Worm (Caenorhabditis elegans) whole organism, midembryonic: ENCODE results near the gene nhr-272.

Source experiments
- T22C8.4 ChIP-seq: fragments of 200-800 bp; sonication (Bioruptor generic); IDR thresholded peaks from 2 replicates; pipeline ENCODE4 v1.3.6; 2022; ENCODE audit warnings: missing genetic modification characterization, missing compliant biosample characterization
- cog-1 ChIP-seq: sonication (generic microtip); optimal IDR thresholded peaks from 2 replicates; lab custom pipeline; 2016; ENCODE audit warnings: missing genetic modification characterization, missing compliant biosample characterization
- flt-1 ChIP-seq: fragments of 200-800 bp; sonication (Bioruptor generic); IDR thresholded peaks from 2 replicates; pipeline ENCODE4 v1.3.6; 2022; ENCODE audit warnings: missing genetic modification characterization, missing compliant biosample characterization
- klf-2 ChIP-seq: fragments of 200-800 bp; sonication (Bioruptor generic); conservative IDR thresholded peaks from 2 replicates; pipeline ENCODE4 v1.3.6; 2022; ENCODE audit warnings: missing genetic modification reagents, missing genetic modification characterization, missing compliant biosample characterization
- med-1 ChIP-seq: sonication (generic microtip); optimal IDR thresholded peaks from 2 replicates; lab custom pipeline; 2017; ENCODE audit warnings: missing genetic modification characterization, mild to moderate bottlenecking, missing compliant biosample characterization, antibody characterized with exemption, missing genetic modification reagents; ENCODE audit not compliant: insufficient read depth
- ref-1 ChIP-seq: fragments of 200-800 bp; sonication (Bioruptor generic); conservative IDR thresholded peaks from 2 replicates; pipeline ENCODE4 v1.3.6; 2022; ENCODE audit warnings: missing genetic modification reagents, missing genetic modification characterization, missing compliant biosample characterization
- tab-1 ChIP-seq: fragments of 200-800 bp; sonication (Bioruptor generic); IDR thresholded peaks from 2 replicates; pipeline ENCODE4 v1.3.6; 2022; ENCODE audit warnings: missing genetic modification characterization, missing compliant biosample characterization
- ztf-23 ChIP-seq: fragments of 200-800 bp; sonication (Bioruptor generic); IDR thresholded peaks from 2 replicates; pipeline ENCODE4 v1.3.6; 2022; ENCODE audit warnings: missing genetic modification reagents, missing genetic modification characterization, missing compliant biosample characterization
- ztf-29 ChIP-seq: fragments of 200-800 bp; sonication (Bioruptor generic); IDR thresholded peaks from 2 replicates; pipeline ENCODE4 v1.3.6; 2022; ENCODE audit warnings: missing genetic modification reagents, missing genetic modification characterization, missing compliant biosample characterization

Gene nhr-272

DNA sequence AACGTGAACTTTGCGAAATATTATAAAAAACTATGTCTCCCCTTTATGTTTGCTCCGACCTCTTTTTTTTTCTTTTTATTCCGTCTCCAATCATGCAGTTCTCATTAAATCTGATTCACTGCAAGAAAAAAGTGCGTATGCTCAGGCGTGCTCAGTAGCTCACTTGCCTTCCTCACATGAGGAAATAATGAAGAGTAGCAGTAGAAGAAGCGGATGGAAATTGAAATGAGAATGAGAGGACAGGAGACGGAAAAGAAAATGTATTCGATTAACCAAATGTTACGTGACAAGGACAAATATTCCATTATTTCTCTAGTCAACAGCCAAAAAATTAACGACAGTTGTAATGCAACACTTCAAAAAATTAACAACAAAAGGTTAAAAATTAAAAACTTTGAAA, 8.4 kb upstream of the nhr-272 start:
- no peak for TF ChIP-seq T22C8.4 (GFP tag; lab: Robert Waterston, UW)
- no peak for TF ChIP-seq ztf-23 (GFP tag; lab: Robert Waterston, UW)
- TF ChIP-seq med-1 (GFP tag; lab: Kevin White, UChicago), result no peak
- TF ChIP-seq klf-2 (GFP tag; lab: Robert Waterston, UW), result no peak
- no peak for TF ChIP-seq cog-1
- no peak for TF ChIP-seq ref-1 (GFP tag; lab: Robert Waterston, UW)

DNA sequence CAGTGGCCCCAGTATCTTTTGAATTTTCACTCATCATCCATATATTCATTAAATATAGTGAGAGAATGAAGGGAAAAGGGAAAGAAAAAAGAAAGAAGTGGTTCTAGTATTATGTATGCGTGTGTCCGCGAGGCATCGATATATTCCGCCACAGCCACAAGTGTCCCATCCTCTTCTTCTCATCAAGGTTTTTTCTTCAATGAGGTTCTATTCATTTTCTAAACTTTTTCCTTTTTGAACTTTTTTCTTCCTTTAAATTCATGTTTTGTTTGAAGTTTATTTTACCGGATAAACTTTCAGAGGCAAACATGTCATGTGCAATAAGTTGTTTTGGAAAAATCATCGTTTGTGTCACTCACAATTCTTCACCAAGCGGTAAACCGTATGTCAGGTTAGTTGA, 7.7 kb upstream of the nhr-272 start, which contains the start of gene rgs-2:
TSS of gene rgs-2 (plus strand) at position 301 of the 400 bp plus-strand sequence.
- TF ChIP-seq med-1 (GFP tag; lab: Kevin White, UChicago), result no peak
- TF ChIP-seq cog-1, result no peak
- no peak for TF ChIP-seq tab-1 (GFP tag; lab: Robert Waterston, UW)
- no peak for TF ChIP-seq ztf-29
- TF ChIP-seq klf-2 (GFP tag; lab: Robert Waterston, UW), result no peak
- no peak for TF ChIP-seq flt-1 (GFP tag; lab: Robert Waterston, UW)
- TF ChIP-seq ztf-23 (GFP tag; lab: Robert Waterston, UW), result no peak
- TF ChIP-seq ref-1 (GFP tag; lab: Robert Waterston, UW), result no peak
- no peak for TF ChIP-seq T22C8.4 (GFP tag; lab: Robert Waterston, UW)

DNA sequence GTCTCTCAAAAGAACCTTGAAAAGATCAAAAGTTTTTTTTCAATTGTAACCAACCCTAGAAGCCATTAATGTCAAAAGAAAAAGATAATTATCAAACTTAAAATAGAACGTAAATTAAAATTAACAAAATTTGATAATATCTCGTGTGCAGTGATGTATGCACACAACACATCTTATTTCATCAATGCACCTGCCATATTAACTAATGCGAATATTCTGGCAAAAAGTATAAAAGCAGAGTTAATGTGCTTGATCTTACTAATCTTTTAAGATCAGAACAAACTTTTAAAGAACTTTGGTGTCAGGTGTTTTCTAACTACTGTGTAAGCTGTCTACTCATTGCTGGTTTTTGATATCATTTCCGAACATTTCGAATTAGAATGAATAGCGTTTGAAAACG, 1.9 kb downstream of the nhr-272 start:
- TF ChIP-seq ref-1 (GFP tag; lab: Robert Waterston, UW) (no peak), flt-1 (GFP tag; lab: Robert Waterston, UW) (no peak), ztf-29 (no peak), T22C8.4 (GFP tag; lab: Robert Waterston, UW) (no peak), tab-1 (GFP tag; lab: Robert Waterston, UW) (no peak), klf-2 (GFP tag; lab: Robert Waterston, UW) (no peak), med-1 (GFP tag; lab: Kevin White, UChicago) (no peak)

DNA sequence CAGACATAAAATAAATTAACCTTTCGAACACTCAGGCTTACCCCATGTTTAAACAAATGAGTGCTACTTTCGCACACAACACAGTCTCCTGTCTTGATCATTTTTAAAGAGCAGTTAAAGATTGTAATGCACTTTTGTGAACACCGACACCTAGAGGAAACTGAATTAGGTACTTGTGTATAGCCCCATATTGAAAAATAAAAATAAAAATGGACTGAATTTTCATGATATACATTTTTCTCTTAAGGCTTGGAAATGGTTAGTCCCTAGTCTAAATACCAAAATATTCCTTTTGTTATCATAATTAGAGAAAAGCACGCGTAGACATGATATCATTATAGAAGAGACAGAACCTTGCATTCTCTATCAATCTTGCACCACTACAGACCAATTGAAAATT, 2.7 kb downstream of the nhr-272 start, which contains the start of gene nhr-214:
TSS of gene nhr-214 (minus strand) at position 101 of the 400 bp plus-strand sequence.
- TF ChIP-seq tab-1 (GFP tag; lab: Robert Waterston, UW) (no peak), flt-1 (GFP tag; lab: Robert Waterston, UW) (no peak), klf-2 (GFP tag; lab: Robert Waterston, UW) (no peak), ref-1 (GFP tag; lab: Robert Waterston, UW) (no peak), ztf-23 (GFP tag; lab: Robert Waterston, UW) (no peak), cog-1 (no peak), ztf-29 (no peak), T22C8.4 (GFP tag; lab: Robert Waterston, UW) (no peak), med-1 (GFP tag; lab: Kevin White, UChicago) (no peak)

DNA sequence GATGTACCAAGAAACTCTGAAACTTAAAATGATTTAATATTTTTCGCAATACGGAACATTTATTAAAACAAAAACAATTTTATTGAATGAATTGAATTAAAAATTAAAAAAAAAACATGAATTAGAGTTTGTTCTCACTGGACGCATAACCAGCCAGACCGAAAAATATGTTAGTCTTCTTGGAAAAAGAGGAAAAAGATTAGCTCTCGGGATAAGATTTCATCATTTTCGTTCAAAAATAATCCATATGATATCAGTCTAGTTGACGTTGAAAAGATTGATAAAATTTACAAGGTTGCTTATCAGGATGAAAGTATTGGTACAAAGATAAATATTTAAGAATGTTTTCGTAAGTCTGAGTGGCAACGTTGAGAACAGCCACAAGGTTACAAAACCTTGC, 4.2 kb downstream of the nhr-272 start, which contains the start of gene nhr-26:
TSS of gene nhr-26 (minus strand) at position 10 of the 400 bp plus-strand sequence.
- no peak for TF ChIP-seq klf-2 (GFP tag; lab: Robert Waterston, UW)
- TF ChIP-seq T22C8.4 (GFP tag; lab: Robert Waterston, UW), result no peak
- TF ChIP-seq med-1 (GFP tag; lab: Kevin White, UChicago), result no peak
- TF ChIP-seq ztf-23 (GFP tag; lab: Robert Waterston, UW), result no peak
- no peak for TF ChIP-seq cog-1

DNA sequence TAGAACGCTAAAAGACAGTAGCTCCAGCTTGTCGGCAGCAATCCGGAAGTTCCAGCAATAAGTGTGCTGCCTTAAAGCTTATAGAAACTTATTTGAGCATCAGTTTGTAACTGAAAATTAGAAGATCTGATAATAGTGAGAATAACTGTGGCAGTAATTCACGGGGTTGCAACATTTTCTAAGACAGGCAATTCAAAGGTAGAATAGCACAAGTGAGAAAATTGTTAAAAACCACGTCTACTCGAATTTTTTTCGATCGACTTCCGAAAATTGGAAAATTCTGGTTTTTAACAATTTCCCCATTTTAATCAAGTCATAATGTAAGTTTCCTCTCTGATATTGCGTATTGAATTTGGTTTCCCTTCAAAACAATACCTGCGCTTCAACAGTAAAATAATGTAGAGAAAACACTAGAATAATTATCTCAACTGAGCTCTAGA, 11.5 kb downstream of the nhr-272 start:
- TF ChIP-seq flt-1 (GFP tag; lab: Robert Waterston, UW), result peak; percentile 65
- TF ChIP-seq ztf-23 (GFP tag; lab: Robert Waterston, UW), result peak; percentile 73; the same call in 1 of the 2 replicates
- no peak for TF ChIP-seq cog-1

DNA sequence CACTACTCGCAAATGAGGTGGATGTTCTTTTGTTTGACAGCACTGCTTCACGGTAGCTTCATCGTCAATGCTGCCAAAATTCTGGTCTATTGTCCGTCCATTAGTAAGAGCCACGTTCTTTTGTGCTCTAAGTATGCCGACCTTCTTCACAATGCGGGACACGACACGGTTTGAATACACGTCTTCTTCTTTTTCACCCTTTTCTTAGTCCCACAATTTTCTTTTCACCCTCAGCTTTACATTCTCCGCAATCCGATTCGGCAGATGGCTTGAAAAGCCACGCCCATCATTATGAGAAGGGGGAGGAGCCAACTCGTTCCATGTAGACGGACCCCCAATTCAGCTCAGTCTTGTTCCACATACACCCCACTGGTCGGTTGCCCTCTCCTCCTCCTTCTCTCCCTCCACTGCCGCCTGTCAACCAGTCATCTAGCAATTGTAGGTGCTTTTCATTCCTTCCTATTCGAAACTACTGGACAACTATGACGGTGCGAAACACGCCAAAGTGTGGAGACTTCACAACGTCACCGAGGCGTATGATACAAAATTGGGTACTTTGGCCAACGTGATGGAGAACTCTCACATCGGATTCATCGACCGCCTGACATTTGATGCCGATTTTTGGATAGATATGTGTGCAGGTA, 12.8 kb downstream of the nhr-272 start:
- peak; percentile 76 for TF ChIP-seq flt-1 (GFP tag; lab: Robert Waterston, UW)
- TF ChIP-seq ztf-23 (GFP tag; lab: Robert Waterston, UW), result 0 out of 2 replicates have a peak, but pooled peaks have one; percentile 24
- no peak for TF ChIP-seq ztf-29
- no peak for TF ChIP-seq klf-2 (GFP tag; lab: Robert Waterston, UW)
- TF ChIP-seq cog-1, result no peak
- TF ChIP-seq T22C8.4 (GFP tag; lab: Robert Waterston, UW), result no peak; the same call in 1 of the 2 replicates
- no peak for TF ChIP-seq ref-1 (GFP tag; lab: Robert Waterston, UW)
- TF ChIP-seq med-1 (GFP tag; lab: Kevin White, UChicago), result peak; percentile 8
- peak; percentile 69; the same call in 1 of the 2 replicates for TF ChIP-seq tab-1 (GFP tag; lab: Robert Waterston, UW)

DNA sequence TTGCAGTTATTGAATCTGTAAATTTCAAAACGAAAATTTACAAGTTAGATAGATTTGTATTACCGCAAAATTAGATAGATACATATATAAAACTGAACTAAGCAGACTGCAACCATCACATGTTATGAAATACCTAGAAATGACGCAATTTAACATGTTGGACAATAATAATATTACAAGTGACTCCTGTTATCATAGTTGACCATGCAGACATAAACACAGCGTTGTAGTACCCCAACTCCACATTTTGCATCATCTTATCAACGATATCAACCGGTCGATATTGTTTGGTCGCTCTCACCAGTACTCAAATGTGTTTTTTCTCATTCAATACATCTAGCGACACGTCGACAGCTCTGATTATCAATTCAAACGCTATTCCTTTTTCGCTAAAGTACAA, 13.3 kb downstream of the nhr-272 start, which contains the start of gene ugt-50:
TSS of gene ugt-50 (plus strand) at position 268 of the 400 bp plus-strand sequence.
- TF ChIP-seq ztf-29, result no peak
- TF ChIP-seq T22C8.4 (GFP tag; lab: Robert Waterston, UW), result no peak
- TF ChIP-seq cog-1, result no peak

DNA sequence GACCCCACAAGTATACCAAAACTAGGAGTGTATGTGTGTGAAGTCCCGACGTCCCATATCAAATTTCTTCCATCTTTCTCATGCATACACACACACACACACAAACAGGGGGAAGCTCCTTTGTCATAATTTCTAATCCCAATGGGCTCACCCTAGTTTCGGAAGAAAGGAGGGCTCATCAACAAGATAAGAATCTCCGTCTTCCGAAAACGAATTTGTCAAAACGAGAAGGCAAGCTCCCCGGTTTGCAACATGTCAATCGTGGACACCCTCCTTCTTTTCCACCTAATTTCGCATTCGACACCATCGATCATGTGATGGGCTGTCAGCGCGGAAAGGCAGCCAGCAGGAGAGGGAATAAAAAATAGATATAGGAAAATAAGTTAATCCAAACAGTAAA, 14.3 kb downstream of the nhr-272 start:
- no peak for TF ChIP-seq ztf-23 (GFP tag; lab: Robert Waterston, UW)
- no peak for TF ChIP-seq ref-1 (GFP tag; lab: Robert Waterston, UW)
- TF ChIP-seq ztf-29, result no peak
- TF ChIP-seq T22C8.4 (GFP tag; lab: Robert Waterston, UW), result no peak
- TF ChIP-seq klf-2 (GFP tag; lab: Robert Waterston, UW), result no peak
- TF ChIP-seq med-1 (GFP tag; lab: Kevin White, UChicago), result no peak
- no peak for TF ChIP-seq tab-1 (GFP tag; lab: Robert Waterston, UW)
- TF ChIP-seq flt-1 (GFP tag; lab: Robert Waterston, UW), result no peak
- no peak for TF ChIP-seq cog-1

DNA sequence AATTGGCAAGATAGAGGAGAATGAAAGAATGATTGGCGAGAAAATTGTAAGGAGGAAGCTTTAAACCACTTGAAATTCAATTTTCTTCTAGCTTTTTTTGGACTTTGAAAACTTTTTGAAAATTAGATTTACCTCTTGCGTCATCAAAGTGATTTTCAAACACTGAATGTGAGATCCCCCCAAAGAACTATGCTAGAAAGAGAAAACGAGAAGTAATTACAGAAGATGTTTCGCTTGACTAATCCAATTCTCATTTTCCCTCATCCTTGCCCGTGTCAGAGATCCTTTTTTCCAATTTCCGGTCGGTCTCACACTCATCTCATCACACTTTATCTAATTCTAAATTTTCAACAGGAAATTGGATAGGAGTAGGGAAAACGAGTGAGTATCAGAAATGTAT, 14.8 kb downstream of the nhr-272 start:
- no peak for TF ChIP-seq ztf-23 (GFP tag; lab: Robert Waterston, UW)
